Worm (Caenorhabditis elegans) whole organism, L4/young adult: ENCODE measurements around the gene C01B10.3.

Experiments
- W03F9.2 ChIP-seq: fragments of 150-350 bp; optimal IDR thresholded peaks from 2 replicates; lab custom pipeline; 2014; ENCODE audit warnings: missing biosample characterization, missing genetic modification characterization
- dao-5 ChIP-seq: sonication (generic microtip); optimal IDR thresholded peaks from 2 replicates; lab custom pipeline; 2016; ENCODE audit warnings: missing genotype, missing genetic modification characterization, moderate library complexity, missing compliant biosample characterization
- him-1 ChIP-seq: sonication (generic microtip); optimal IDR thresholded peaks from 2 replicates; lab custom pipeline; 2016; ENCODE audit warnings: missing genotype, missing genetic modification reagents, missing genetic modification characterization, missing compliant biosample characterization

ce11 chrIV:6603549-6603948 is 17.6 kb downstream of the C01B10.3 start:
- TF ChIP-seq dao-5 (tag; lab: Kevin White, UChicago) (no peak), him-1 (tag; lab: Kevin White, UChicago) (no peak), W03F9.2 (tag; lab: Kevin White, UChicago) (no peak)
